Fruit fly (Drosophila melanogaster) whole organism, larva: ENCODE data around the gene CG11247.
A peak's percentile ranks its signal among the peaks of the same experiment; 100 is the strongest.

ENCODE experiments used
- noc ChIP-seq: fragments of 200-800 bp; sonication (Bioruptor generic); optimal IDR thresholded peaks from 3 replicates; lab custom pipeline; 2019; ENCODE audit warnings: missing biosample characterization, mild to moderate bottlenecking, missing genetic modification characterization, moderate library complexity

Gene CG11247

DNA sequence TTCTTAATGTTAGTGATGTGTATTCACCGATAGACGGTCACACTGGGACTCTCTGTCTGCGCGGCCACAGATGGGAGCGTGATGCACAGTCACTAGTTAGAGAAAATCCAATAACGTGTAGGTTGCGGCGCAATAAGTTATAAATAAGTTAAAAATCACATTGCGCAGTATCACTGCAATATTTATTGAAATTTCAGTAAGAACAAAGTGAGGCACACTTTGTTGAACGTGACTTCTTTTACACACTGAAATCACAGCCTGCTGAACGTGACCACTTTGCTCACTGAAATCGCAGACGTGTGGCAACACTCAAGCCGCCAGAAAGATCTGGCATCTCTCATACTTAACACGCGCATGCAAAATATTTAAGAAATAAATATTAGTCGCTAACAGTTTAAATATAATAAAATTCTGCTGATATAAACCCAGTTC is at the start of gene CG11247, which contains the start of gene Polr2H:
Gene CG11247, minus strand, starts transcription at position 191 of the 432 bp plus-strand sequence.
Gene Polr2H, plus strand, starts transcription at position 317 of the 432 bp plus-strand sequence.
- TF ChIP-seq noc (tag; lab: Kevin White, UChicago), result peak; percentile 62

DNA sequence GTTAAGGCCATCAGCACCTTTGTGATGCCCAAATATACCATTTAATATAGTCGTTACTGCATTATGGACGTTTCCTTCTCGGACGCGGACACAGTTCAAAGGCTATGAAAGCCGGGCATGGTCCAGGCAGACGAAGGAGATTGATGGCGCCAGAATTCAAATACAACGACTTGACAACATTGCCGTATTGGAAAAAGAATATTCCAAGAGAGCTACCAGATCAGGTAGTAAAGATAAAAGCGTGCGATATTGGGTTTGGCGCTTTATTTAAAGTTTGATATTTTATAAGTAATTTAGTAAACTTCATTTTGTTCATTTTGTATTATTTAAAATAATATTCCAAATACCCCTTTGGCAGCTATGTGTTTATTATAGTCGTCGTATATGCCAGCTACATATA is 45.2 kb upstream of the CG11247 start:
- no peak for TF ChIP-seq noc (tag; lab: Kevin White, UChicago)

DNA sequence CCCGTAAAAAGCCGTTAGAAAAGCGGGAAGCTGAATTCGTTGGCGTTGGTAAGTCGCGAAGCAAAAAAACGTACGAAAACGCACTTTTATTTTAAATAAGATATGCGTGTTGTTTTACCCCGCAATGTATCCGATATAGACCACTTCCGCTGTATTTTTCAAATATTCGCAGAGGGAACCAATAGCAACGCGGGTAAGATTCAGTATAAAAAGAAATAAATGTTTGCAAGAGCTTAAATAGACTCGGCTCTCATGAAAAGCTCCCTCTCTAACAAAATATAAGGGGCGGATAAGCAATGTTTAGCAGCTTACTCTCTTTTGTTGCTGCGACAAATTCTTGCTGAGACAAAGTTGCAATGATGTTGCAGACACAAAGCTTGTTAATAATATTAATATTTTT is 41.7 kb upstream of the CG11247 start, which contains the start of gene Syn1:
Gene Syn1, minus strand, starts transcription at position 207 of the 400 bp plus-strand sequence.
- no peak for TF ChIP-seq noc (tag; lab: Kevin White, UChicago)

DNA sequence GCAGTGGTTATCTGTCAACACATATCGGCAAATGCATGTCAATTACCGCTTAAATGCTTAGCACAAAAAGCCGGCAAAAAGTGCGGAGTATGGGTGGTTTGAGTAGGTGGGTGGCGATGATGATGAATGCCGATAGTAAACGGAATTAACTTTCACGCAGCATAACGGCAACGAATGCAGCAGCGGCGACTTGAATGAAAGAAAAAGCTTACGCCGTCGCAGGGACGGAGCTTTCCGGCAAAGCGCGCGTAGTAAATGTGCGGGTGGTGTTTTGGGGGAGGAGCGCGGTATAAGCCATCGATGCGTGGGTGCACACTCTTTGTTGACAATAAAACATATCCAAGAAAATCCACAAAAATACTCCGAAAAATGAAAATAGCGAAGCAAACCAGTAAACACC is 40.9 kb upstream of the CG11247 start, which contains the start of gene CG7370:
Gene CG7370, plus strand, starts transcription at position 301 of the 400 bp plus-strand sequence.
- TF ChIP-seq noc (tag; lab: Kevin White, UChicago), result no peak

DNA sequence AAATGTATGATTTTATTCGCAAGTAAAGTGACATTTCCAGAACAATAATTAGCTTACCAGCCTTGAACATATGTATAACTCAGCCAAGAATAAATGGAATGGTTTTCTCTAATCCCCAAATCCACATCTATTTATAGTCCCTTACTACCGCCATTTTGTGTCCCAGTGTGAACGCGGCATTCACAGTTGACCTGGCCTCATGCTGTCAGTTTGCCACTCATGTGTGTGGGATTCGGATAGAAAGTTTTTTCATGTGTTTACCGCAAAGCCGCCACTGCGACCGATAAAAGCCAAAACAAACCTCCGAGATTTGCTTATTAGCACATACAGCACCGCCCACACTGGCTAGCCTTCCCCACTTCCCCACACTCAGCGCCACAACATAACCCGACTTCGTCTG is 37.3 kb upstream of the CG11247 start:
- TF ChIP-seq noc (tag; lab: Kevin White, UChicago), result no peak

DNA sequence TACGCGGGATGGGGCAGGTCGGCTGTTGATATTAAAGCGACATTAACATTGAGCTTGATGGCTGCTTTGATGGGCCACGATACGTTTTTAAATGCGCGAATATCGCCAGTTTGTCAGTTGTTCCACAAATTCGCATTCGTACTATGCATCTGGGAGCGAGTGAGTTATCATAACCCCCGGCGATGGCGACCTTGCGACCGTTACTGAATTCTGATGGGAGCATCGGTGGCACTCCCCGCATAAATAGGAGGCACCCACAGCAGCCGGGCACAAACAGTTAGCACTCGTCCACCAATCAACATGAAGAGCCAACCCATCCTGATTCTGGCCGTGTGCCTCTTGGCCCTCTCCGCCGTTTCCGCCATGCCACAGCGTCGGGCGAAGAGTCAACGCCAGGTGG is 28.3 kb upstream of the CG11247 start, which contains the start of gene CG14564:
Gene CG14564, plus strand, starts transcription at position 301 of the 400 bp plus-strand sequence.
- TF ChIP-seq noc (tag; lab: Kevin White, UChicago), result no peak

DNA sequence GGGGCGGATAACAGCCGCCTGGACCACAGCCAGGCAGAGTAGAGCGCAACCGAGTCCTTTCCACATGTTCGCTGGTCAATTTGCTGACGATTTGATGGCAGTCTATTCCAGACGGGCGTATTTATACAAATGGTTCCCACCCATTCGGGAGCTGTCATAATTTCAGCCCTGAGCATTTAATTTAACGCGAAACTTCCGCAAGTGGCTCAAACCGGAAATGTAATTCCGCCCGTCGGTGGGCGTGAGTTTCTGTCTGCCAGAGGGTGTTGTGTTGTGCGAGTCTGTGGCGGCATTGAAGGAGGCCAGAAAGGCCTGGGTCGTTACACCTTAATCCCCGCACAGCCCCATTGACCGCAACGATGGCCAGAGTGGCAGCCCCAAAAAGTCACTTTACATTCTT is 15.6 kb upstream of the CG11247 start, which contains the start of gene CG14565:
Gene CG14565, minus strand, starts transcription at position 101 of the 400 bp plus-strand sequence.
- no peak for TF ChIP-seq noc (tag; lab: Kevin White, UChicago)

DNA sequence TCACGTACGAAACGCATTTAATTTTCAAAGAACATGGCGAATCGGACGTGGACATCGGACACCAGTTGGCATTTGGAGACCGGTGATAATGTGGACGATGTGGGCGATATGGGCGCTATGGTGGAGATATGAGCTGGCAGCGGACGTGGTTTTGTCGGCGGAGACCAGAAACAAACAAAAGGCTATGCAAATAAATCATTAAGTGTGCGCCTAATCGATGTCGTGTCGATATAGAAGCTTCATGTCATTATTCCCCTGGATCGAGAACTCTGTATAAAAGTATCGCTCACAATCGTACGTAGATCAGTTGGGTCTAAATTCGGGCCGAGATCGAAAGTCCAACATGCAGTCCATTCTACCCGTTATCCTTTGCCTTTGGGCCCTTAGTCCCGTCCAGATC is 12.6 kb upstream of the CG11247 start, which contains the start of gene CG14572:
Gene CG14572, plus strand, starts transcription at position 301 of the 400 bp plus-strand sequence.
- TF ChIP-seq noc (tag; lab: Kevin White, UChicago), result no peak

DNA sequence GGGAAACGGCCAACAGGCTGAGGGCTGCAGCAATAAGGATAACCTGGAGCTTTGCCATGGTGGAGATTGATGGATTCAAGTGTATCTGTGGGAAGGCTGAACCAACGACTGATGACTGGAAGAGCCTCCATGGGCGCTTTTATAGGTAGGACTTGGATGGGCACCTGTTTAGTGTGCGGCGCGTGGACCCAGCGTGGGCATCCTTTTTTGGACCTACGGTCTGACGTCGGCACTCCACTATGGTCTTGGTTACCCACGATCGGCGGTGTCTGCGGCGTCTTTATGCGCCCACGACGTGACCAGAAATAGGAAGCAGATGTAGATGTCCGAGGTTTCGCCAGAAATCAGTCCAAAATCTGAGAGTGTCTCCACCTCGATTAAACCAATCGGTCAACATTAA is 11.6 kb upstream of the CG11247 start, which contains the start of gene CG14566:
Gene CG14566, minus strand, starts transcription at position 101 of the 400 bp plus-strand sequence.
- TF ChIP-seq noc (tag; lab: Kevin White, UChicago), result no peak

DNA sequence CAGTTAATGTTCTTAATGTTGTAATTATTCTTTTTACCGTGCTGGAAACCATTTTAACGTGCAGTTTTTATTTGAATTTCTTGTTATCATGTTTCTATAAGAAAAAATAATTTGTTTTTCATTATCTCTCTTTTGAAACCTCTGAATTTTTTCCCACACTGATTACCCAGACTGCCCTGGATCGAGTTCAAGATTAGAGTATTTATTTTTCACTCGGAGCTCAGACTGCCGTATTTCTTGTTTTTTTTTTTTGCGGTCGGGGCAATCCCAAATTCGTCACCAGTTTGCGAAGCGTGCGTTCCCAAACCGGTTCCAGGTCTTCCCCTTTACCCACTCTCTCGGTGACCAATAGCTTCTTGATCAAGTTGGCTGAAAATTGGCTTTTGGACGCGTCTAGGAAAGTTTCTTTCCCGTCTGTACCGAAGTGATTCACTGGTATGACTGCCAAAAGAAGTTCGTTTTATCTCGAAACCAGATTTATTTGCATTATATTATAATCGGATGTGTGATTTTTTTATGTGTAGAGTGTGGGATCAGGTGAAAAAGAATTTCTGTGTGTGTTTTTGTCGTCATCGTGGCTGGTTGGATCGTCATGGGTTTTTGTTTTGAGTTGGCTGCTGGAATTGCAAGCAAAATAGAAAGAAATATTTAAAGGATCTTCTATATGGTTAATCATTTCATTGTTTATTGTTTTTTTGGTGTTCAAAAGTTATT is 10.6 kb upstream of the CG11247 start:
- no peak for TF ChIP-seq noc (tag; lab: Kevin White, UChicago)

DNA sequence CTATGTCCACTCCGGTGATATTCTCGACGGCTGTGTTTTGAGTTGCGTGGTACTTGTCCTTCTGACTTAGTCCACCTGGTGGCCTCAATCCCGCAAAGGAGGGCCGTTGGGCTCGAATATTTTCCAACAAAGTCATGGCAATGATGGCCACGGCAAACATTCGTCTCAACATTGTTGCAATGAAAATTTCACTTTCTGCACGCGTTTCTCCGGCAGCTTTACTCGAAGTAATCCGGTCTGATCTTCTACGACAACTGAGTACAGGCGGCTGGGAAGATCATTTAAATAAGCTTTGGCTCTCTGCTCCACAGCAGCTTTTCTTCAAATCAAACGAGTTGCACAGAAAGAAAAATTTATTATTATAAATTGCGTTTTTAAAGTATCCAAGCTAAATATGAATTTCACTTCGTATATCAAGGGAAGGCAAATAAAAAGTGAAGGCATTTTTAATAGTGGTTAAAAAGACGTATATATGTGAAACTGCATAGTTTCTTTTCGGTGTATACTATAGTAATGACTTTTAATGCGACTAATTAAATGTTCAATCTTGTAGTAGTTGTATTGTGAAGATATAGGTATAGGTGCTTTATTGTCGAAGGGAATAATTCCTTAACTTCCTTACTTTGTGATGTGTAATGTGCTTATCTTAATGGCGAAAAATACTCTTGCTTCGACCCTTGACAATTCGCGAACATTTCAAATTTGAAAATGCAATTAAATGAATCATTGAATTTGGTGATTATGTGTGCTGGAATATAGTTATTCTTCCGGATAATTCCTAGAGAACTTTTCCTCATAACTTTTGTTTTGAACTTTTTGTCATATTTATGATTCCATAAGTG is 9.8 kb upstream of the CG11247 start, which contains the start of gene CG14567:
Gene CG14567, minus strand, starts transcription at position 256 of the 842 bp plus-strand sequence.
- TF ChIP-seq noc (tag; lab: Kevin White, UChicago), result no peak

DNA sequence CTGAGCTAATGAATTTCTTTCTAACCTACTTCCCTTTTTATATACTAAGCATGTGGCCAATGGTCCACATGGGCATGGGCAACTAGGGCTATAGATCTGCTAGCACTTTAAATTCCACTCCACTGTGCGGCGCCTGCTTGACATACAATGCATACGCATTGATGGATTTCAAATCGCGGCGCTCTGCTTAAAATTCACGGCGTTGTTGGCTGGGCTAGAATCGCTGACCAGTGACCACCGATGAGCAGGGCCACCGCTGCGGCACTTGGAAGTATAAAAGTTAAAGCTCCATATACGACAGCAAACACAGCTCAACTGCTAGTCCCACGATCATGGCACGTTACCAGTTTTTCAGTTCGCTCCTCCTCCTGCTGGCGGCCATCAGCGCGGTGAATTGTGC is 5.2 kb upstream of the CG11247 start, which contains the start of gene CG14573:
Gene CG14573, plus strand, starts transcription at position 301 of the 400 bp plus-strand sequence.
- TF ChIP-seq noc (tag; lab: Kevin White, UChicago), result no peak

DNA sequence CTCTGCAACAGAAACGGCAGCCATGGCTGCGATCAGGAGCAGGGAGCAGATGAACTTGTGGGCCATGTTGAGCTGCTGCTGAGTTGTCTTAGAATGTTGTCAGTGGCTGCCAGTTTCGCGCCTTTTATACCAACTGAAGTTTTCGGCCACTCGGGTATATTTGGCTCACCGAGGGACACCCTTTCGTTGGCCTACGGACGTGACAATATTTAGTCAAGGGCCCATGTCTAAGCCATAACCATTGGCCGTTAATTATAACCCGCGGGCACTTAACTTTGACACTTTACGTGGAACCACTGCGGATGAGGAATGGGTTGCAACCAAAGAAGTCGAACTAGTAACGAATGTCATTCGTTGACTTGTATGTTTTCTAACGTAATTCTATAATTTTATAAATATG is 4.8 kb upstream of the CG11247 start, which contains the start of gene CG14568:
Gene CG14568, minus strand, starts transcription at position 101 of the 400 bp plus-strand sequence.
- no peak for TF ChIP-seq noc (tag; lab: Kevin White, UChicago)

DNA sequence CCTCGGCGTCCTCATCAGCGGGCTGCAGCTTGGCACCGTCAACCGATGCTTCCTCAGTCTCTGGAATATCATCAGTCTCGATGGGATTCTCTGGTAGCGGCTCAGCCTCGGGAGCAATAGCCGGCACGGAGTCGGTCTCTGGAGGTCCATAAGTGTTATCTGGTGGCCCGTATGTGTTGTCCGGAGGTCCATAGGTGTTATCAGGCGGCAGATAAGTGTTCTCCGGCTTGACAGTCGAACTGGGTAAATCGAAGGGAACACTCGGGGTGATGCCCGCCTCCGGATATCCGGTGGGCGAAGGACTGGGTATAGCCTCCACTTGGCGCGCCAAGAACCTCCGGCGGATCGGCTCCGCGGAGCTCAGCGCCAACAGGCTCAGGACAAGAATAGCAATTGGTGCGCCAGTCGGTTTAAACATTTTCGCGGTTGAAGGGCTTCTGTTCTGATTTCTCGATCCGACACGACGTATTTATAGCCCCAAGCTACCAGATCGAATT is 2.5 kb upstream of the CG11247 start, which contains the start of gene CG14569:
Gene CG14569, minus strand, starts transcription at position 447 of the 497 bp plus-strand sequence.
- TF ChIP-seq noc (tag; lab: Kevin White, UChicago), result no peak

DNA sequence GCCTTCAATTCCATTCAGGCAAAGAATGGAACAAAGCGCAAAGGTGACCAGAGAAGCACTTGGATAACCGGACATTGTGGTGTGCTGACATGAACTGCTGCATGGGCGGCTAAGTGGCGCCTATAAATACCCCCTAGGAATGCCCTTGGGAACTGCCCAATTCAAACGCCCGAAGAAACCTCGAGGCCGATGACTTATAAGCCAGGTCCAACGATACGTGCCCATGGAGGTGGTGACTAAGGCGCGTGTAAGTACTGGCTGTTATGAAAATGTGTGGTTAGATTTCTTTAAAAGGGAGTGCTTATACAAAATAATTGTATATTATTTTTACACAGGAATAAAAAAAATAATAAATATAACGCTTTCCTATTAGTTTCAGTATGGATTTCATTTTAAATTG is 1.7 kb upstream of the CG11247 start, which contains the start of gene CG14570:
Gene CG14570, minus strand, starts transcription at position 101 of the 400 bp plus-strand sequence.
- TF ChIP-seq noc (tag; lab: Kevin White, UChicago), result no peak
